Worm (Caenorhabditis elegans): Measurements from ENCODE around the gene trk-1.

trk-1 gene

ce11 chrX:8971461-8971860 lies 20.7 kb upstream of the trk-1 start:
- TF ChIP-seq ztf-23 (GFP tag; IDR thresholded peaks at IDR 0.05) (peak; percentile 79), ref-1 (GFP tag; conservative IDR thresholded peaks at IDR 0.05) (no peak), T22C8.4 (GFP tag; IDR thresholded peaks at IDR 0.05) (peak; percentile 82), tab-1 (GFP tag; IDR thresholded peaks at IDR 0.05) (no peak), cog-1 (tag; optimal IDR thresholded peaks at IDR 0.05) (peak; percentile 38), flt-1 (GFP tag; IDR thresholded peaks at IDR 0.05) (peak; percentile 83), med-1 (GFP tag; optimal IDR thresholded peaks at IDR 0.05; ENCODE audit: insufficient read depth) (peak; percentile 20), ztf-29 (GFP tag; IDR thresholded peaks at IDR 0.05) (no peak), klf-2 (GFP tag; conservative IDR thresholded peaks at IDR 0.05) (no peak)

DNA sequence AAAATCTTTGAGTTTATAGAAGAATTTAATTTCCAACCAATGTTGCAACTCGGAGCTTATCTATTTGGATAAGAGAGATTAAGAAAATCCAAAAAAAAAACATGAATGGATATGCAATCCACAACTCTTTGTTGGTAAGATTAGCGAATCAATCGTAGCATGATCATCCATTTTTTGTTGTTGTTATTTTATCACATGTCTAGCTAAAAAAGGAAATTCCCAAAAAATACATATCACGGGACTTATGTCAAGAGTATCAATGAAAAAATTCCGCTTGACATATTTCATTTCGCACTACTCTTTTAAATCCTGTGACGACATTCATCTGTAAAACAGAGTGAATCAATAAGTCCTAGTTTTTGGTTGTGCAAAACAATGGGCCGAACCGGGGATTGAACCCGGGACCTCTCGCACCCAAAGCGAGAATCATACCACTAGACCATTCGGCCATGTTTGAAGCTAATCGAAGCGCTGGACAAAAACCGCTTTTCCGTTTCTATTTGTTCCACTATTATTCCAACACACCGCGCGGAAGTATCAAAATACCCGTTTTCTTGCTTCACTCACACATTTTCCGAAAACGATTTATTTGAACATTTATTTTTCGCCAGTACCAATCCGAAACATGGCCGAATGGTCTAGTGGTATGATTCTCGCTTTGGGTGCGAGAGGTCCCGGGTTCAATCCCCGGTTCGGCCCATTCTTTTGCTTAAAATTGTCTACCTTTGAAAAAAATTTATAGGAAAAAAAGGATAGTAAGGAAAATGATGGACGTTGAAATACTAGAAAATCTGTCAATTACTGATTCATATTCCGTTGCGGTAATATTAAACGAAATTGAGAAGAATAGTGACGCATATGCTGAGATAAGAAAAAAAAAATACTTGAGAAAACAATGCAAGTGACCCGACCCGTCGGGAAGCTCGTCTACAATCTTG lies 18.6 kb upstream of the trk-1 start:
- TF ChIP-seq flt-1 (GFP tag; IDR thresholded peaks at IDR 0.05) = no peak
- no peak for TF ChIP-seq med-1 (GFP tag; optimal IDR thresholded peaks at IDR 0.05; ENCODE audit: insufficient read depth)
- TF ChIP-seq ref-1 (GFP tag; conservative IDR thresholded peaks at IDR 0.05) = no peak
- peak; percentile 21 for TF ChIP-seq cog-1 (tag; optimal IDR thresholded peaks at IDR 0.05)
- no peak for TF ChIP-seq ztf-29 (GFP tag; IDR thresholded peaks at IDR 0.05)
- TF ChIP-seq klf-2 (GFP tag; conservative IDR thresholded peaks at IDR 0.05) = no peak
- no peak for TF ChIP-seq T22C8.4 (GFP tag; IDR thresholded peaks at IDR 0.05)
- TF ChIP-seq tab-1 (GFP tag; IDR thresholded peaks at IDR 0.05) = 0 out of 2 replicates have a peak, but pooled peaks have one; percentile 30
- 0 out of 2 replicates have a peak, but pooled peaks have one; percentile 55 for TF ChIP-seq ztf-23 (GFP tag; IDR thresholded peaks at IDR 0.05)

DNA sequence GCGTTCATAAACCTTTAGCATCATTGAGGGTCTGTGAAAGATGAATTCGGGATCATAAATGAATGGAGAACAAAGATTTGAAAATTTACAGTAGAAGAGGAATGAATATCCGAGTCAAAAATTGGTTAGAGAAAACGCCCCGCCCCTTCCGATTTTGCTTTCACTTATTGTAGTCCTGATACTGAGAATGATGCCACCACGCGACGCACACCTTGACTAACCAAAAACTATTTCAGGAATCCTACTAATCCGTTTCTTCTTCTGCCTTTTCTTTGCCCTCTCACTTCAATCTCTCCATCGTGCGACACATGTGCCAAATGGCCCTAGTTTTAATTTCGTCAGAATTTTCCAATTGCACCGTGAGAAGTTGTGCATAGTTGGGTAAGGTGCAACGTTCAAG lies 12.7 kb upstream of the trk-1 start:
- TF ChIP-seq cog-1 (tag; optimal IDR thresholded peaks at IDR 0.05) (no peak), ref-1 (GFP tag; conservative IDR thresholded peaks at IDR 0.05) (no peak), T22C8.4 (GFP tag; IDR thresholded peaks at IDR 0.05) (no peak), ztf-23 (GFP tag; IDR thresholded peaks at IDR 0.05) (no peak), med-1 (GFP tag; optimal IDR thresholded peaks at IDR 0.05; ENCODE audit: insufficient read depth) (no peak), ztf-29 (GFP tag; IDR thresholded peaks at IDR 0.05) (no peak), klf-2 (GFP tag; conservative IDR thresholded peaks at IDR 0.05) (no peak), tab-1 (GFP tag; IDR thresholded peaks at IDR 0.05) (no peak), flt-1 (GFP tag; IDR thresholded peaks at IDR 0.05) (no peak)

DNA sequence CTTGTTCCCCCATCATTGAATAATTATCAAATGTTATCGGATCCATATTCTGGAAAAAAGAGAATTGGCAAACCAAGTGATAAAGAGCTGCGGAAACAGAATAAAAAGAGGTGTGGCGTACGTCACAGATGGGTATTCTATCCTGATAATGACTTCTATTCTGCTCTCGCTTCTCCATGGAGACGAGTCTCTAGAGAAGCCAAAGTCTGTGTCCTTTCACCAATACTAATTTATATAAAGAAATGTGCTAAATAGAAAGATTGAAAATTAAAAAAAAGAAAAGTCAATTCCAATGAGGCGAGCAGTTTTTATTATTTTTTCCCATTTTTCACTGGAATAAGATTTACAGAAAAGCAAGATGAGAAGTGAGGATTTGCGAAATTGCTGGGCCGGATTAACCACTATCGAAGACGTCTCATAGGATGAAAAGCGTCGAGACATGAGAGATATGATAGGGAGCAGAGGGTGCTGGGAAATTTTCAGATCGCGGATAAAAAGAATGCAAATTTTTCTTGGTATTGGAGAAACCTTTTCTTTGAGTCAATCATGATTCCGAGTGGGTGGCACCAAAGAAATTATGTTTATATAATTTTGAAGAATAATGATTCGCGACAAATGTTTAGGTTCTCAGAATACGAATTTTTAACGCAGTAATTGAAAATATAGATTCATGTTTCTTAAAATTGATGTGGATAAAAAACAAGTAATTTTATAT lies 10.5 kb upstream of the trk-1 start, which contains the start of gene aexr-3:
aexr-3 (minus strand) TSS at position 51 of the 715 bp plus-strand sequence.
- TF ChIP-seq flt-1 (GFP tag; IDR thresholded peaks at IDR 0.05) = no peak
- no peak for TF ChIP-seq tab-1 (GFP tag; IDR thresholded peaks at IDR 0.05)

- TF ChIP-seq med-1 (GFP tag; optimal IDR thresholded peaks at IDR 0.05; ENCODE audit: insufficient read depth) (no peak), tab-1 (GFP tag; IDR thresholded peaks at IDR 0.05) (no peak), ztf-29 (GFP tag; IDR thresholded peaks at IDR 0.05) (no peak), ref-1 (GFP tag; conservative IDR thresholded peaks at IDR 0.05) (no peak), ztf-23 (GFP tag; IDR thresholded peaks at IDR 0.05) (no peak), flt-1 (GFP tag; IDR thresholded peaks at IDR 0.05) (no peak), klf-2 (GFP tag; conservative IDR thresholded peaks at IDR 0.05) (no peak), cog-1 (tag; optimal IDR thresholded peaks at IDR 0.05) (no peak)
Observed at ce11 chrX:8957974-8958373, 7.2 kb upstream of the trk-1 start.

DNA sequence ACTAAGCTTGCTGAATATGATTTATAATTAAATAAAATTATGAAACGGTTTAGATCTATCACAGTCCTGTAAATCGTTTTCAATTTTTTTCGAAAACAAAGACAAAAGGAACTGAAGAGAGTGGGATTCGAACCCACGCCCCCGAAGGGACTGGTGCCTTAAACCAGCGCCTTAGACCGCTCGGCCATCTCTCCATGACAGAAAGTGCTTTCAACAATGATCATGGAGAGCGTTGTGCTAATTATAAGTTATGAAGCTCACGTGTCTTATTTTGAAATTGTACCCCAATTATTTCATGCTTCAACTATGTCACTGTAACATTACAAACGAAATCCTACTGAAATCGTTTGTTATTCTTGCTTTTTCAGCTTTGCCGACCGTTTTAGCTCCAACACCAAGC lies 5.0 kb upstream of the trk-1 start:
- no peak for TF ChIP-seq tab-1 (GFP tag; IDR thresholded peaks at IDR 0.05)
- no peak for TF ChIP-seq T22C8.4 (GFP tag; IDR thresholded peaks at IDR 0.05)
- TF ChIP-seq ref-1 (GFP tag; conservative IDR thresholded peaks at IDR 0.05) = no peak
- no peak for TF ChIP-seq ztf-29 (GFP tag; IDR thresholded peaks at IDR 0.05)
- no peak for TF ChIP-seq med-1 (GFP tag; optimal IDR thresholded peaks at IDR 0.05; ENCODE audit: insufficient read depth)
- TF ChIP-seq flt-1 (GFP tag; IDR thresholded peaks at IDR 0.05) = no peak
- no peak for TF ChIP-seq klf-2 (GFP tag; conservative IDR thresholded peaks at IDR 0.05)
- no peak for TF ChIP-seq ztf-23 (GFP tag; IDR thresholded peaks at IDR 0.05)
- TF ChIP-seq cog-1 (tag; optimal IDR thresholded peaks at IDR 0.05) = no peak

- no peak for TF ChIP-seq tab-1 (GFP tag; IDR thresholded peaks at IDR 0.05)
- TF ChIP-seq ztf-23 (GFP tag; IDR thresholded peaks at IDR 0.05) = no peak
- TF ChIP-seq klf-2 (GFP tag; conservative IDR thresholded peaks at IDR 0.05) = no peak
- no peak for TF ChIP-seq T22C8.4 (GFP tag; IDR thresholded peaks at IDR 0.05)
- TF ChIP-seq ztf-29 (GFP tag; IDR thresholded peaks at IDR 0.05) = no peak
- no peak for TF ChIP-seq cog-1 (tag; optimal IDR thresholded peaks at IDR 0.05)
- TF ChIP-seq ref-1 (GFP tag; conservative IDR thresholded peaks at IDR 0.05) = no peak
- TF ChIP-seq med-1 (GFP tag; optimal IDR thresholded peaks at IDR 0.05; ENCODE audit: insufficient read depth) = no peak
- no peak for TF ChIP-seq flt-1 (GFP tag; IDR thresholded peaks at IDR 0.05)
Observed at ce11 chrX:8953011-8953410, 2.2 kb upstream of the trk-1 start.

DNA sequence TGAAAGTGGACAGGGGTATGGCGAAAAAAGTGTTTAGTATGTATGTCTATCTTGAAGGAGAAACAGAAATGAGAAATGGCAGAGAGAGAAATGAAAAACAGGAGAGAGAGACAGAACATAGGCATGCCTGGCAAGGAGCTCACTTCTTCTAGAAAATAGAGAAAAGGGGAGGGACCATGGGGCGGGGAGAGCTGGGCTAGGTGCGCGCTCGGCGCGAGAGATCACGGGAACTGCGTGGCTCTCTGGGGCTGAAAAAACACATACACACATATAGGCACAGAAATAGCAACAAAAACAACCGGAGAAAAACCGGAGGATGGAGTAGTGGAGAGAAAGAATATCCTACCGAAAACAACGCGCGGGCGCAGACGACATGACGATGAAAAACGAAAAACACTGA lies 1.2 kb upstream of the trk-1 start:
- TF ChIP-seq T22C8.4 (GFP tag; IDR thresholded peaks at IDR 0.05) (no peak), med-1 (GFP tag; optimal IDR thresholded peaks at IDR 0.05; ENCODE audit: insufficient read depth) (no peak), cog-1 (tag; optimal IDR thresholded peaks at IDR 0.05) (no peak), klf-2 (GFP tag; conservative IDR thresholded peaks at IDR 0.05) (no peak), ref-1 (GFP tag; conservative IDR thresholded peaks at IDR 0.05) (no peak), tab-1 (GFP tag; IDR thresholded peaks at IDR 0.05) (no peak), flt-1 (GFP tag; IDR thresholded peaks at IDR 0.05) (no peak), ztf-23 (GFP tag; IDR thresholded peaks at IDR 0.05) (no peak), ztf-29 (GFP tag; IDR thresholded peaks at IDR 0.05) (no peak)

ce11 chrX:8945011-8945410 lies 5.8 kb downstream of the trk-1 start:
- TF ChIP-seq tab-1 (GFP tag; IDR thresholded peaks at IDR 0.05) = no peak
- no peak for TF ChIP-seq med-1 (GFP tag; optimal IDR thresholded peaks at IDR 0.05; ENCODE audit: insufficient read depth)
- no peak for TF ChIP-seq cog-1 (tag; optimal IDR thresholded peaks at IDR 0.05)
- TF ChIP-seq ztf-29 (GFP tag; IDR thresholded peaks at IDR 0.05) = no peak

All from whole organism, midembryonic.